Worm (Caenorhabditis elegans) whole organism, late embryonic: ENCODE data around the gene nmad-1.

Experiments
- ahr-1 ChIP-seq: sonication (generic microtip); optimal IDR thresholded peaks from 2 replicates; lab custom pipeline; 2016; ENCODE audit warnings: missing genetic modification characterization, missing compliant biosample characterization
- fkh-10 ChIP-seq: fragments of 150-350 bp; optimal IDR thresholded peaks from 2 replicates; lab custom pipeline; 2014; ENCODE audit warnings: missing biosample characterization, missing genetic modification reagents, missing genetic modification characterization
- lim-6 ChIP-seq: sonication (generic microtip); optimal IDR thresholded peaks from 2 replicates; lab custom pipeline; 2016; ENCODE audit warnings: missing genetic modification characterization, missing compliant biosample characterization
- zip-5 ChIP-seq: sonication (generic microtip); optimal IDR thresholded peaks from 2 replicates; lab custom pipeline; 2016; ENCODE audit warnings: missing genetic modification characterization, missing compliant biosample characterization

DNA sequence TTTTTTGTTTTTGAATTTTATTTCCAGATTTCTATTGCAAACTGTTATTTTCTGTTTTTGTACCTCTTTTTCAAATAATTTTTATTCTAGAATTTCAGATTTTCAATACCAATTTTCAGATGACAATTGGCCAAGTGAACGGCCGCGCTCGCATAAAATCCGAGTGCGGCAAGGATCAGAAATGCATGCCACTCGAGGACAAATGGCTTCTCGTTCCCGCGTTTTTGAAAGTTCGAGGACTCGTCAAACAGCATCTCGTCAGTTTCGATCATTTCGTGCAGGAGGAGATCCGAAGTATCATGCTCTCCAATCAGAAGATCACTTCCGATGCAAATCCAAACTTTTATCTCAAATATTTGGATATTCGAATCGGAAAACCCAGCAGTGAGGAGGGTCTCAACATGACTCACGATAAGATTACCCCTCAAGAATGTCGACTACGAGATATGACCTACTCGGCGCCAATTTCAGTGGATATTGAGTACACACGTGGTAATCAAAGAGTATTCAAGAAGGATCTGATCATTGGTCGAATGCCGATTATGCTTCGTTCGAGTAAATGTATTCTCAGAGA lies 2.6 kb upstream of the nmad-1 start, which contains the start of gene rpc-2:
- TF ChIP-seq lim-6 (tag; lab: Kevin White, UChicago) = no peak
- no peak for TF ChIP-seq fkh-10 (GFP tag; lab: Kevin White, UChicago)
- no peak for TF ChIP-seq ahr-1 (tag; lab: Kevin White, UChicago)
- TF ChIP-seq zip-5 (tag; lab: Kevin White, UChicago) = no peak
